Worm (Caenorhabditis elegans) whole organism, L4 larva: ENCODE data around the gene C29F9.6.

Source experiments
- F37D6.2 ChIP-seq: sonication (generic microtip); optimal IDR thresholded peaks from 2 replicates; lab custom pipeline; 2016; ENCODE audit warnings: mild to moderate bottlenecking, missing genetic modification characterization, missing compliant biosample characterization
- F44E2.7 ChIP-seq: fragments of 200-800 bp; sonication (Bioruptor generic); IDR thresholded peaks from 2 replicates; pipeline ENCODE4 v2.1.2; 2022; ENCODE audit warnings: missing genetic modification characterization, missing compliant biosample characterization
- F49E8.2 ChIP-seq: sonication (generic microtip); optimal IDR thresholded peaks from 2 replicates; lab custom pipeline; 2016; ENCODE audit warnings: missing compliant biosample characterization, mild to moderate bottlenecking, missing genetic modification characterization, borderline replicate concordance
- R02D3.7 ChIP-seq: fragments of 150-350 bp; sonication (generic microtip); optimal IDR thresholded peaks from 3 replicates; lab custom pipeline; 2014; ENCODE audit warnings: missing biosample characterization, missing genetic modification characterization
- T20F7.1 ChIP-seq: fragments of 200-800 bp; sonication (Bioruptor generic); optimal IDR thresholded peaks from 2 replicates; lab custom pipeline; 2018; ENCODE audit warnings: mild to moderate bottlenecking, missing genetic modification characterization, missing compliant biosample characterization
- ZK546.5 ChIP-seq, 2 experiments: sonication (generic microtip); optimal IDR thresholded peaks; 2 replicates each; lab custom pipeline; 2017; ENCODE audit warnings: missing biosample characterization in 2 of 2, missing genetic modification characterization in 2 of 2
- aha-1 ChIP-seq: fragments of 150-350 bp; peaks from one replicate; lab custom pipeline; 2014; ENCODE audit warnings: missing biosample characterization, missing genetic modification characterization
- ama-1 ChIP-seq: fragments of 150-350 bp; optimal IDR thresholded peaks from 2 replicates; lab custom pipeline; 2014; ENCODE audit warnings: inconsistent platforms, mixed read lengths
- attf-4 ChIP-seq: sonication (generic microtip); optimal IDR thresholded peaks from 3 replicates; lab custom pipeline; 2017; ENCODE audit warnings: missing biosample characterization, missing genetic modification characterization
- ceh-20 ChIP-seq: fragments of 200-800 bp; sonication (Bioruptor generic); IDR thresholded peaks from 2 replicates; pipeline ENCODE4 v1.3.6; 2022; ENCODE audit warnings: missing genetic modification reagents, missing genetic modification characterization, missing compliant biosample characterization
- ceh-44 ChIP-seq: fragments of 200-800 bp; sonication (Bioruptor generic); IDR thresholded peaks from 2 replicates; pipeline ENCODE4 v1.3.6; 2022; ENCODE audit warnings: missing genetic modification reagents, missing genetic modification characterization, missing compliant biosample characterization
- ctbp-1 ChIP-seq: fragments of 200-800 bp; sonication (Bioruptor generic); IDR thresholded peaks from 2 replicates; pipeline ENCODE4 v1.3.6; 2022; ENCODE audit warnings: missing genetic modification reagents, missing genetic modification characterization, missing compliant biosample characterization
- daf-16 ChIP-seq, 3 experiments: sonication (generic microtip); optimal IDR thresholded peaks; 2 replicates each; lab custom pipeline; 2016 to 2017; ENCODE audit warnings: missing genetic modification characterization in 3 of 3, missing genetic modification reagents in 3 of 3, mild to moderate bottlenecking in 2 of 3, missing compliant biosample characterization in 2 of 3, missing biosample characterization in 1 of 3, moderate library complexity in 1 of 3
- daf-19 ChIP-seq: fragments of 200-800 bp; sonication (Bioruptor generic); conservative IDR thresholded peaks from 2 replicates; pipeline ENCODE4 v1.3.6; 2022; ENCODE audit warnings: missing genetic modification characterization, missing compliant biosample characterization
- duxl-1 ChIP-seq: sonication (generic microtip); optimal IDR thresholded peaks from 2 replicates; lab custom pipeline; 2016; ENCODE audit warnings: mild to moderate bottlenecking, missing genetic modification characterization, moderate library complexity, missing compliant biosample characterization; ENCODE audit not compliant: poor library complexity
- dve-1 ChIP-seq: sonication (generic microtip); optimal IDR thresholded peaks from 2 replicates; lab custom pipeline; 2017; ENCODE audit warnings: antibody characterized with exemption, mild to moderate bottlenecking, missing genetic modification characterization, missing compliant biosample characterization; ENCODE audit not compliant: insufficient read depth
- egl-27 ChIP-seq: sonication (generic microtip); optimal IDR thresholded peaks from 3 replicates; lab custom pipeline; 2017; ENCODE audit warnings: missing biosample characterization, missing genetic modification reagents, missing genetic modification characterization
- egl-43 ChIP-seq: fragments of 200-800 bp; sonication (Bioruptor generic); IDR thresholded peaks from 2 replicates; pipeline ENCODE4 v1.3.6; 2022; ENCODE audit warnings: missing genetic modification reagents, missing genetic modification characterization, missing compliant biosample characterization
- hif-1 ChIP-seq, 2 experiments: sonication (generic microtip); optimal IDR thresholded peaks; 2 replicates each; lab custom pipeline; 2016 to 2017; ENCODE audit warnings: missing compliant biosample characterization in 2 of 2, missing genetic modification characterization in 2 of 2, missing genetic modification reagents in 2 of 2, missing genotype in 2 of 2, mild to moderate bottlenecking in 1 of 2
- hlh-30 ChIP-seq: sonication (generic microtip); optimal IDR thresholded peaks from 2 replicates; lab custom pipeline; 2017; ENCODE audit warnings: antibody characterized with exemption, mild to moderate bottlenecking, missing genetic modification characterization, missing compliant biosample characterization; ENCODE audit not compliant: insufficient read depth
- hmg-1.1 ChIP-seq: fragments of 200-800 bp; sonication (Bioruptor generic); IDR thresholded peaks from 2 replicates; pipeline ENCODE4 v1.3.6; 2022; ENCODE audit warnings: missing genetic modification reagents, missing genetic modification characterization, missing compliant biosample characterization
- jun-1 ChIP-seq: fragments of 150-350 bp; optimal IDR thresholded peaks from 2 replicates; lab custom pipeline; 2014; ENCODE audit warnings: missing biosample characterization, missing genetic modification reagents, missing genetic modification characterization
- lin-1 ChIP-seq: fragments of 200-800 bp; sonication (Bioruptor generic); IDR thresholded peaks from 2 replicates; pipeline ENCODE4 v1.3.6; 2022; ENCODE audit warnings: missing genetic modification reagents, missing genetic modification characterization, missing compliant biosample characterization
- lin-15B ChIP-seq: fragments of 150-350 bp; sonication (generic microtip); optimal IDR thresholded peaks from 3 replicates; lab custom pipeline; 2014; ENCODE audit warnings: missing biosample characterization, missing genetic modification characterization
- lin-29 ChIP-seq: fragments of 200-800 bp; sonication (Bioruptor generic); IDR thresholded peaks from 2 replicates; pipeline ENCODE4 v1.3.6; 2022; ENCODE audit warnings: missing genetic modification reagents, missing genetic modification characterization, missing compliant biosample characterization
- lin-39 ChIP-seq: fragments of 150-350 bp; optimal IDR thresholded peaks from 2 replicates; lab custom pipeline; 2014; ENCODE audit warnings: missing biosample characterization, missing genetic modification reagents, missing genetic modification characterization
- lir-3 ChIP-seq: sonication (generic microtip); optimal IDR thresholded peaks from 2 replicates; lab custom pipeline; 2016; ENCODE audit warnings: mild to moderate bottlenecking, missing genetic modification characterization, missing compliant biosample characterization
- mes-2 ChIP-seq: sonication (generic microtip); optimal IDR thresholded peaks from 2 replicates; lab custom pipeline; 2016; ENCODE audit warnings: missing genotype, mild to moderate bottlenecking, missing genetic modification characterization, missing compliant biosample characterization; ENCODE audit not compliant: poor library complexity, severe bottlenecking
- mxl-3 ChIP-seq: fragments of 200-800 bp; sonication (Bioruptor generic); optimal IDR thresholded peaks from 2 replicates; lab custom pipeline; 2018; ENCODE audit warnings: mild to moderate bottlenecking, missing genetic modification characterization, missing compliant biosample characterization
- nhr-102 ChIP-seq: sonication (generic microtip); optimal IDR thresholded peaks from 2 replicates; lab custom pipeline; 2016; ENCODE audit warnings: mild to moderate bottlenecking, missing genetic modification characterization, moderate library complexity, missing compliant biosample characterization
- nhr-11 ChIP-seq: fragments of 150-350 bp; optimal IDR thresholded peaks from 2 replicates; lab custom pipeline; 2014; ENCODE audit warnings: missing biosample characterization, missing genetic modification characterization
- nhr-28 ChIP-seq: fragments of 150-350 bp; optimal IDR thresholded peaks from 2 replicates; lab custom pipeline; 2014; ENCODE audit warnings: missing biosample characterization, missing genetic modification characterization
- nhr-42 ChIP-seq: fragments of 200-800 bp; sonication (Bioruptor generic); IDR thresholded peaks from 2 replicates; pipeline ENCODE4 v1.3.6; 2022; ENCODE audit warnings: missing genetic modification characterization, missing compliant biosample characterization
- nhr-6 ChIP-seq: fragments of 150-350 bp; optimal IDR thresholded peaks from 2 replicates; lab custom pipeline; 2014; ENCODE audit warnings: missing biosample characterization, missing genetic modification characterization
- php-3 ChIP-seq: fragments of 200-800 bp; sonication (Bioruptor generic); IDR thresholded peaks from 2 replicates; pipeline ENCODE4 v1.3.6; 2022; ENCODE audit warnings: missing genetic modification reagents, missing genetic modification characterization, missing compliant biosample characterization
- rbr-2 ChIP-seq: sonication (generic microtip); optimal IDR thresholded peaks from 2 replicates; lab custom pipeline; 2016; ENCODE audit warnings: missing genotype, missing genetic modification characterization, missing compliant biosample characterization
- sdz-12 ChIP-seq: fragments of 200-800 bp; sonication (Bioruptor generic); optimal IDR thresholded peaks from 2 replicates; lab custom pipeline; 2018; ENCODE audit warnings: mild to moderate bottlenecking, missing genetic modification characterization, missing compliant biosample characterization
- skn-1 ChIP-seq: fragments of 150-350 bp; optimal IDR thresholded peaks from 2 replicates; lab custom pipeline; 2014; ENCODE audit warnings: missing biosample characterization, missing genetic modification characterization
- snpc-1.2 ChIP-seq: fragments of 200-800 bp; sonication (Bioruptor generic); IDR thresholded peaks from 2 replicates; pipeline ENCODE4 v1.3.6; 2022; ENCODE audit warnings: missing genetic modification reagents, missing genetic modification characterization, missing compliant biosample characterization
- snpc-4 ChIP-seq: fragments of 150-350 bp; optimal IDR thresholded peaks from 2 replicates; lab custom pipeline; 2014; ENCODE audit warnings: missing biosample characterization, missing genetic modification characterization
- unc-130 ChIP-seq: sonication (generic microtip); optimal IDR thresholded peaks from 2 replicates; lab custom pipeline; 2016; ENCODE audit warnings: missing genetic modification reagents, missing genetic modification characterization, missing compliant biosample characterization
- unc-62 ChIP-seq, 3 experiments: fragments of 150-350 bp in 1 of 3; sonication (generic microtip); optimal IDR thresholded peaks in 2 of 3; peaks in 1 of 3; 1 replicate in 1 of 3; 2 replicates in 2 of 3; lab custom pipeline; 2014 to 2017; ENCODE audit warnings: missing biosample characterization in 3 of 3, missing genetic modification characterization in 3 of 3, missing genetic modification reagents in 3 of 3, missing genotype in 1 of 3
- zag-1 ChIP-seq: fragments of 150-350 bp; optimal IDR thresholded peaks from 2 replicates; lab custom pipeline; 2014; ENCODE audit warnings: missing biosample characterization, missing genetic modification characterization
- zfp-2 ChIP-seq: sonication (generic microtip); optimal IDR thresholded peaks from 2 replicates; lab custom pipeline; 2016; ENCODE audit warnings: mild to moderate bottlenecking, missing genetic modification characterization, missing compliant biosample characterization
- zip-2 ChIP-seq: fragments of 150-350 bp; optimal IDR thresholded peaks from 2 replicates; lab custom pipeline; 2014; ENCODE audit warnings: missing biosample characterization, missing genetic modification characterization
- ztf-11 ChIP-seq: fragments of 150-350 bp; optimal IDR thresholded peaks from 2 replicates; lab custom pipeline; 2014; ENCODE audit warnings: missing biosample characterization, missing genetic modification characterization

The C29F9.6 gene

DNA sequence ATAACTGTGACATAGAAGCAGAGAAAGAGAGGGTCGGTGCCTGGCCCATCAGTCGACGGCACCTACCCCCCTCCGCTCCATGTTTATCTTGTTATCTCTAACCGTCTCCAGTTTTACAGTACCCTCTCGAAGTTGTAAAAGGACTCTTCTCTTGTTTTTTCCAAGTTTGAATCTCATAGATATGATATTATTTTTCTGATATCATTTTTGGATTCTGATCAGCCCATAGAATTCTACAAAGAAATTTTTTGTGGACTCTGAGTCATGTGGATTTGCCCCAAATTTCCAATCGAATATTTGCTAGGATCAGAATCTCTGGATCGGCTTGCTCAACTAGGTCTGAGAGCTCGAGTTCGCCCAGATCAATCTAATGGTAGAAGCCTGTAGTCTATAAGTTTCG is at the start of gene C29F9.6:
Gene C29F9.6, plus strand, starts transcription at position 301 of the 400 bp plus-strand sequence.
- no peak for TF ChIP-seq lin-15B (tag; lab: Kevin White, UChicago)
- TF ChIP-seq lin-39 (tag; lab: Kevin White, UChicago), result no peak
- no peak for TF ChIP-seq lin-1 (GFP tag; lab: Robert Waterston, UW)
- TF ChIP-seq T20F7.1 (GFP tag; lab: Kevin White, UChicago), result no peak
- no peak for TF ChIP-seq zip-2
- no peak for TF ChIP-seq F49E8.2 (tag; lab: Kevin White, UChicago)
- TF ChIP-seq F37D6.2 (tag; lab: Kevin White, UChicago), result no peak
- no peak for TF ChIP-seq unc-130 (GFP tag; lab: Kevin White, UChicago)
- no peak for TF ChIP-seq nhr-42 (GFP tag; lab: Robert Waterston, UW)
- TF ChIP-seq zfp-2 (tag; lab: Kevin White, UChicago), result no peak
- TF ChIP-seq daf-19 (GFP tag; lab: Robert Waterston, UW), result no peak
- TF ChIP-seq sdz-12 (GFP tag; lab: Kevin White, UChicago), result no peak
- no peak for TF ChIP-seq php-3 (GFP tag; lab: Robert Waterston, UW)
- TF ChIP-seq, all 104 proteins: peak for 0

DNA sequence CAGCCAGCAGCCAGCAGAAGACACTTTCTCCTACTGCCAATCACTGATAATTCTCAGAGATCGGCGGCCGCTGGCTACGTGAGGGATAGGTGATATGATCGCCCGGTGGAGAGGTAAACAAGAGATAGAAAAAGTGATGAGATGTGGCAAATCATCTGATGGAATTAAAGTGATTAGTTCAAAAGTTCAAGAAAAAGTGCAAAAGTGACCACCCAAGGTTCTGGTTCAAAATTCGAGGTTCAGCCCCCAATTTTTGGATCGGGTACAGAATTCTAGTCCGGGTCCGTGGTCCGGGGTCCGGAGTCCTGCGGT is 49.1 kb upstream of the C29F9.6 start:
- TF ChIP-seq unc-62 (GFP tag; optimal IDR thresholded peaks at IDR 0.05 in 1 of 2; lab: Kevin White, UChicago), result peak in 1 of 2 experiments; percentile 49
- TF ChIP-seq unc-62 (tag; optimal IDR thresholded peaks at IDR 0.05; lab: Kevin White, UChicago), result no peak
- no peak for TF ChIP-seq nhr-6 (tag; lab: Kevin White, UChicago)
- TF ChIP-seq lin-29 (GFP tag; lab: Robert Waterston, UW), result no peak
- TF ChIP-seq hlh-30, result peak; percentile 1
- TF ChIP-seq daf-16 (GFP tag; optimal IDR thresholded peaks at IDR 0.05; lab: Kevin White, UChicago), result peak in 1 of 2 experiments; percentile 28
- no peak for TF ChIP-seq daf-16 (tag; optimal IDR thresholded peaks at IDR 0.05; lab: Kevin White, UChicago)
- no peak for TF ChIP-seq dve-1 (tag; lab: Kevin White, UChicago)
- peak; percentile 46 for TF ChIP-seq aha-1

DNA sequence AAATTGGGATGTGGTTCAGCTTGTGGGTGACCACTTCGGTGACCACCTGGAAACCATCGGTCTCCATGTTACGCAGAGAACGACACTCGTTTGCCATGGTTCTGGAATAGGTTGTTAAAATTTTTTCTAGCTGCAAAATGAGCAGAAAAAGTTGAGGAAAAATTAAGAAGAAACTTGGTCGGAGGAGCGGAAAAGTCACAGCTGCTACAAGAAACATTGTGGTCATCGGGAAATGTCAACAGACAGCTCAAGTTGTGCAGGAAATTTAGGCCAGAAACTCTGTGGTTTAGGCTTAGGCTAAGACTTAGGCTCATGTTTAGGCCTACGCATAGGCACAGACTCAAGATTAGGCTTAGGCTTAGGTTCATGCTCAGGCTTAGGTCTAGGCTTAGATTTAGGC is 48.5 kb upstream of the C29F9.6 start, which contains the start of gene pck-1:
Gene pck-1, minus strand, starts transcription at position 101 of the 400 bp plus-strand sequence.
- TF ChIP-seq F44E2.7 (GFP tag; lab: Robert Waterston, UW) (no peak), ztf-11 (tag; lab: Kevin White, UChicago) (no peak), jun-1 (no peak), ama-1 (lab: Kevin White, UChicago) (peak; percentile 15), nhr-28 (tag; lab: Kevin White, UChicago) (peak; percentile 34), egl-27 (tag; lab: Kevin White, UChicago) (no peak), unc-62 (GFP tag; optimal IDR thresholded peaks at IDR 0.05 in 1 of 2; lab: Kevin White, UChicago) (no peak), unc-62 (tag; optimal IDR thresholded peaks at IDR 0.05; lab: Kevin White, UChicago) (no peak), duxl-1 (no peak), nhr-11 (tag; lab: Kevin White, UChicago) (peak; percentile 7), R02D3.7 (tag; lab: Kevin White, UChicago) (no peak)

DNA sequence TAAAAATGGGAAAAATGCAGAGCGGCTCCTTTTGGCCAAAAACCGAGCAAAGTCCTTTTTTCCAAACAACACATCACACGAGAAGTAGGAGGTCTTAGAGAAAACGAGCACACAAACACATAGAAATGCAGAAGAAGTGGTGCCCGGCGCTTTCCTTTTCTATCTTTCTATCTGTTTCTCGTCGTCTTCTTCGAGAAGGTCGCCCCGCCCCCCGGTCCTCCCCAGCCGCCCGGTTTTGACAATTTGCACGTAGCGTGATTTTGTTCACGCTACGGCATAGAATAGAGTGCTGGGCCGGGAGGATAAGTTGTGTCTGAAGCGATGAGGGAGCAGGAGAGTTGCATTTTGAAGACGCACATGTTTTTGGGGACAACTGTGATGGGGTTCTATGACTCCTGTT is 47.7 kb upstream of the C29F9.6 start:
- TF ChIP-seq skn-1 (tag; lab: Kevin White, UChicago), result no peak
- peak; percentile 23 for TF ChIP-seq nhr-28 (tag; lab: Kevin White, UChicago)
- TF ChIP-seq lir-3 (tag; lab: Kevin White, UChicago), result no peak
- TF ChIP-seq ceh-20 (GFP tag; lab: Robert Waterston, UW), result peak; percentile 46; the same call in 1 of the 2 replicates
- peak; percentile 95 to 100 for TF ChIP-seq hif-1 (tag; optimal IDR thresholded peaks at IDR 0.05; lab: Kevin White, UChicago)
- TF ChIP-seq ama-1 (lab: Kevin White, UChicago), result peak; percentile 83
- no peak for TF ChIP-seq zag-1 (tag; lab: Kevin White, UChicago)
- no peak for TF ChIP-seq ceh-44
- no peak for TF ChIP-seq daf-19 (GFP tag; lab: Robert Waterston, UW)
- no peak for TF ChIP-seq snpc-4
- TF ChIP-seq rbr-2 (tag; lab: Kevin White, UChicago), result peak; percentile 24
- TF ChIP-seq snpc-1.2 (GFP tag; lab: Robert Waterston, UW), result no peak
- TF ChIP-seq attf-4 (tag; lab: Kevin White, UChicago), result no peak
- peak; percentile 73 for TF ChIP-seq hmg-1.1 (GFP tag; lab: Robert Waterston, UW)
- no peak for TF ChIP-seq ZK546.5 (tag; optimal IDR thresholded peaks at IDR 0.05; lab: Kevin White, UChicago)
- TF ChIP-seq mes-2 (tag; lab: Kevin White, UChicago), result peak; percentile 8
- TF ChIP-seq egl-43 (GFP tag; lab: Robert Waterston, UW), result 0 out of 2 replicates have a peak, but pooled peaks have one; percentile 3
- TF ChIP-seq nhr-102 (tag; lab: Kevin White, UChicago), result no peak
- TF ChIP-seq ctbp-1 (GFP tag; lab: Robert Waterston, UW), result peak; percentile 48; the same call in 1 of the 2 replicates
- TF ChIP-seq mxl-3 (GFP tag; lab: Kevin White, UChicago), result peak; percentile 32
